Worm (Caenorhabditis elegans) whole organism, L4 larva: ENCODE measurements around the gene B0280.7.

Source experiments
- D1046.2 ChIP-seq: fragments of 200-800 bp; sonication (Bioruptor generic); IDR thresholded peaks from 2 replicates; pipeline ENCODE4 v1.3.6; 2022; ENCODE audit warnings: missing genetic modification characterization, missing compliant biosample characterization
- F26F4.8 ChIP-seq: fragments of 200-800 bp; sonication (Bioruptor generic); conservative IDR thresholded peaks from 2 replicates; pipeline ENCODE4 v1.3.6; 2022; ENCODE audit warnings: missing genetic modification characterization, missing compliant biosample characterization
- F37D6.2 ChIP-seq: sonication (generic microtip); optimal IDR thresholded peaks from 2 replicates; lab custom pipeline; 2016; ENCODE audit warnings: mild to moderate bottlenecking, missing genetic modification characterization, missing compliant biosample characterization
- F44E2.7 ChIP-seq: fragments of 200-800 bp; sonication (Bioruptor generic); IDR thresholded peaks from 2 replicates; pipeline ENCODE4 v2.1.2; 2022; ENCODE audit warnings: missing genetic modification characterization, missing compliant biosample characterization
- F49E8.2 ChIP-seq: sonication (generic microtip); optimal IDR thresholded peaks from 2 replicates; lab custom pipeline; 2016; ENCODE audit warnings: missing compliant biosample characterization, mild to moderate bottlenecking, missing genetic modification characterization, borderline replicate concordance
- R02D3.7 ChIP-seq: fragments of 150-350 bp; sonication (generic microtip); optimal IDR thresholded peaks from 3 replicates; lab custom pipeline; 2014; ENCODE audit warnings: missing biosample characterization, missing genetic modification characterization
- T26A8.4 ChIP-seq: fragments of 200-800 bp; sonication (Bioruptor generic); IDR thresholded peaks from 2 replicates; pipeline ENCODE4 v1.3.6; 2022; ENCODE audit warnings: missing genetic modification characterization, missing compliant biosample characterization
- Y5F2A.4 ChIP-seq: fragments of 200-800 bp; sonication (Bioruptor generic); optimal IDR thresholded peaks from 2 replicates; lab custom pipeline; 2018; ENCODE audit warnings: mild to moderate bottlenecking, missing genetic modification characterization, missing compliant biosample characterization
- Y75B8A.6 ChIP-seq: fragments of 200-800 bp; sonication (Bioruptor generic); IDR thresholded peaks from 2 replicates; pipeline ENCODE4 v1.3.6; 2022; ENCODE audit warnings: missing genetic modification reagents, missing genetic modification characterization, missing compliant biosample characterization
- ZK337.2 ChIP-seq: fragments of 200-800 bp; sonication (Bioruptor generic); IDR thresholded peaks from 2 replicates; pipeline ENCODE4 v1.3.6; 2022; ENCODE audit warnings: missing genetic modification reagents, missing genetic modification characterization, missing compliant biosample characterization
- aha-1 ChIP-seq: fragments of 150-350 bp; peaks from one replicate; lab custom pipeline; 2014; ENCODE audit warnings: missing biosample characterization, missing genetic modification characterization
- aly-2 ChIP-seq: sonication (generic microtip); optimal IDR thresholded peaks from 2 replicates; lab custom pipeline; 2018; ENCODE audit warnings: missing biosample characterization, missing genetic modification characterization
- attf-4 ChIP-seq: sonication (generic microtip); optimal IDR thresholded peaks from 3 replicates; lab custom pipeline; 2017; ENCODE audit warnings: missing biosample characterization, missing genetic modification characterization
- ceh-28 ChIP-seq: fragments of 150-350 bp; optimal IDR thresholded peaks from 2 replicates; lab custom pipeline; 2014; ENCODE audit warnings: missing biosample characterization, missing genetic modification reagents, missing genetic modification characterization
- ceh-44 ChIP-seq: fragments of 200-800 bp; sonication (Bioruptor generic); IDR thresholded peaks from 2 replicates; pipeline ENCODE4 v1.3.6; 2022; ENCODE audit warnings: missing genetic modification reagents, missing genetic modification characterization, missing compliant biosample characterization
- ces-1 ChIP-seq: fragments of 150-350 bp; sonication (generic microtip); optimal IDR thresholded peaks from 4 replicates; lab custom pipeline; 2014; ENCODE audit warnings: missing biosample characterization, missing genetic modification reagents, missing genetic modification characterization
- ctbp-1 ChIP-seq: fragments of 200-800 bp; sonication (Bioruptor generic); IDR thresholded peaks from 2 replicates; pipeline ENCODE4 v1.3.6; 2022; ENCODE audit warnings: missing genetic modification reagents, missing genetic modification characterization, missing compliant biosample characterization
- dmd-6 ChIP-seq: fragments of 200-800 bp; sonication (Bioruptor generic); IDR thresholded peaks from 2 replicates; pipeline ENCODE4 v1.3.6; 2022; ENCODE audit warnings: missing genetic modification reagents, missing genetic modification characterization, missing compliant biosample characterization
- dmd-8 ChIP-seq: fragments of 200-800 bp; sonication (Bioruptor generic); IDR thresholded peaks from 2 replicates; pipeline ENCODE4 v1.3.6; 2022; ENCODE audit warnings: missing genetic modification characterization, missing compliant biosample characterization
- egl-27 ChIP-seq: sonication (generic microtip); optimal IDR thresholded peaks from 3 replicates; lab custom pipeline; 2017; ENCODE audit warnings: missing biosample characterization, missing genetic modification reagents, missing genetic modification characterization
- hlh-11 ChIP-seq: fragments of 200-800 bp; sonication (Bioruptor generic); optimal IDR thresholded peaks from 2 replicates; lab custom pipeline; 2018; ENCODE audit warnings: mild to moderate bottlenecking, missing genetic modification characterization, missing compliant biosample characterization
- hmg-1.1 ChIP-seq: fragments of 200-800 bp; sonication (Bioruptor generic); IDR thresholded peaks from 2 replicates; pipeline ENCODE4 v1.3.6; 2022; ENCODE audit warnings: missing genetic modification reagents, missing genetic modification characterization, missing compliant biosample characterization
- jun-1 ChIP-seq: fragments of 150-350 bp; optimal IDR thresholded peaks from 2 replicates; lab custom pipeline; 2014; ENCODE audit warnings: missing biosample characterization, missing genetic modification reagents, missing genetic modification characterization
- lin-15B ChIP-seq: fragments of 150-350 bp; sonication (generic microtip); optimal IDR thresholded peaks from 3 replicates; lab custom pipeline; 2014; ENCODE audit warnings: missing biosample characterization, missing genetic modification characterization
- lin-29 ChIP-seq: fragments of 200-800 bp; sonication (Bioruptor generic); IDR thresholded peaks from 2 replicates; pipeline ENCODE4 v1.3.6; 2022; ENCODE audit warnings: missing genetic modification reagents, missing genetic modification characterization, missing compliant biosample characterization
- lin-39 ChIP-seq: fragments of 150-350 bp; optimal IDR thresholded peaks from 2 replicates; lab custom pipeline; 2014; ENCODE audit warnings: missing biosample characterization, missing genetic modification reagents, missing genetic modification characterization
- lsy-2 ChIP-seq, 2 experiments: fragments of 150-350 bp in 1 of 2; sonication (generic microtip) in 1 of 2; optimal IDR thresholded peaks; 2 replicates each; lab custom pipeline; 2014 to 2017; ENCODE audit warnings: missing biosample characterization in 2 of 2, missing genetic modification characterization in 2 of 2
- madf-5 ChIP-seq, 2 experiments: fragments of 200-800 bp; sonication (Bioruptor generic); IDR thresholded peaks; 2 replicates each; pipeline ENCODE4 v1.3.6; 2022; ENCODE audit warnings: missing compliant biosample characterization in 2 of 2, missing genetic modification characterization in 2 of 2
- mdl-1 ChIP-seq, 2 experiments: fragments of 150-350 bp in 1 of 2; sonication (generic microtip) in 1 of 2; optimal IDR thresholded peaks; 2 replicates each; lab custom pipeline; 2014 to 2017; ENCODE audit warnings: missing biosample characterization in 2 of 2, missing genetic modification characterization in 2 of 2
- mep-1 ChIP-seq: fragments of 150-350 bp; sonication (generic microtip); optimal IDR thresholded peaks from 3 replicates; lab custom pipeline; 2014; ENCODE audit warnings: missing biosample characterization, missing genetic modification characterization
- mes-2 ChIP-seq: sonication (generic microtip); optimal IDR thresholded peaks from 2 replicates; lab custom pipeline; 2016; ENCODE audit warnings: missing genotype, mild to moderate bottlenecking, missing genetic modification characterization, missing compliant biosample characterization; ENCODE audit not compliant: poor library complexity, severe bottlenecking
- nhr-102 ChIP-seq: sonication (generic microtip); optimal IDR thresholded peaks from 2 replicates; lab custom pipeline; 2016; ENCODE audit warnings: mild to moderate bottlenecking, missing genetic modification characterization, moderate library complexity, missing compliant biosample characterization
- nhr-237 ChIP-seq: sonication (generic microtip); optimal IDR thresholded peaks from 2 replicates; lab custom pipeline; 2017; ENCODE audit warnings: missing biosample characterization, missing genetic modification characterization
- nhr-25 ChIP-seq: sonication (generic microtip); optimal IDR thresholded peaks from 2 replicates; lab custom pipeline; 2017; ENCODE audit warnings: missing genetic modification characterization, mild to moderate bottlenecking, missing compliant biosample characterization, antibody characterized with exemption, moderate library complexity, borderline replicate concordance; ENCODE audit not compliant: insufficient read depth
- nhr-28 ChIP-seq: fragments of 150-350 bp; optimal IDR thresholded peaks from 2 replicates; lab custom pipeline; 2014; ENCODE audit warnings: missing biosample characterization, missing genetic modification characterization
- nhr-42 ChIP-seq: fragments of 200-800 bp; sonication (Bioruptor generic); IDR thresholded peaks from 2 replicates; pipeline ENCODE4 v1.3.6; 2022; ENCODE audit warnings: missing genetic modification characterization, missing compliant biosample characterization
- nhr-6 ChIP-seq: fragments of 150-350 bp; optimal IDR thresholded peaks from 2 replicates; lab custom pipeline; 2014; ENCODE audit warnings: missing biosample characterization, missing genetic modification characterization
- nhr-76 ChIP-seq: fragments of 150-350 bp; optimal IDR thresholded peaks from 2 replicates; lab custom pipeline; 2014; ENCODE audit warnings: missing biosample characterization, missing genetic modification characterization
- nhr-77 ChIP-seq: fragments of 150-350 bp; optimal IDR thresholded peaks from 2 replicates; lab custom pipeline; 2014; ENCODE audit warnings: missing biosample characterization, missing genetic modification characterization
- pha-4 ChIP-seq, 2 experiments: fragments of 150-350 bp in 1 of 2; fragments of 200-800 bp in 1 of 2; sonication (Bioruptor generic) in 1 of 2; IDR thresholded peaks in 1 of 2; optimal IDR thresholded peaks in 1 of 2; 2 replicates each; pipeline versions ENCODE4 v1.3.6 to Lab custom; 2014 to 2022; ENCODE audit warnings: missing genetic modification characterization in 2 of 2, missing genetic modification reagents in 2 of 2, missing biosample characterization in 1 of 2, missing compliant biosample characterization in 1 of 2
- php-3 ChIP-seq: fragments of 200-800 bp; sonication (Bioruptor generic); IDR thresholded peaks from 2 replicates; pipeline ENCODE4 v1.3.6; 2022; ENCODE audit warnings: missing genetic modification reagents, missing genetic modification characterization, missing compliant biosample characterization
- pqm-1 ChIP-seq: sonication (generic microtip); optimal IDR thresholded peaks from 2 replicates; lab custom pipeline; 2017; ENCODE audit warnings: missing biosample characterization, missing genetic modification characterization
- rbr-2 ChIP-seq: sonication (generic microtip); optimal IDR thresholded peaks from 2 replicates; lab custom pipeline; 2016; ENCODE audit warnings: missing genotype, missing genetic modification characterization, missing compliant biosample characterization
- saeg-2 ChIP-seq: fragments of 200-800 bp; sonication (Bioruptor generic); IDR thresholded peaks from 2 replicates; pipeline ENCODE4 v1.3.6; 2022; ENCODE audit warnings: missing genetic modification reagents, missing genetic modification characterization, missing compliant biosample characterization
- sdz-12 ChIP-seq: fragments of 200-800 bp; sonication (Bioruptor generic); optimal IDR thresholded peaks from 2 replicates; lab custom pipeline; 2018; ENCODE audit warnings: mild to moderate bottlenecking, missing genetic modification characterization, missing compliant biosample characterization
- set-16 ChIP-seq: fragments of 200-800 bp; sonication (Bioruptor generic); IDR thresholded peaks from 2 replicates; pipeline ENCODE4 v1.3.6; 2022; ENCODE audit warnings: missing genetic modification reagents, missing genetic modification characterization, missing compliant biosample characterization
- spr-1 ChIP-seq: sonication (generic microtip); optimal IDR thresholded peaks from 2 replicates; lab custom pipeline; 2016; ENCODE audit warnings: mild to moderate bottlenecking, missing genetic modification characterization, missing compliant biosample characterization
- tag-97 ChIP-seq: fragments of 200-800 bp; sonication (Bioruptor generic); IDR thresholded peaks from 2 replicates; pipeline ENCODE4 v1.3.6; 2022; ENCODE audit warnings: missing genetic modification characterization, missing compliant biosample characterization
- unc-39 ChIP-seq: sonication (generic microtip); optimal IDR thresholded peaks from 2 replicates; lab custom pipeline; 2017; ENCODE audit warnings: missing biosample characterization, missing genetic modification characterization
- zag-1 ChIP-seq: fragments of 150-350 bp; optimal IDR thresholded peaks from 2 replicates; lab custom pipeline; 2014; ENCODE audit warnings: missing biosample characterization, missing genetic modification characterization
- zip-11 ChIP-seq: fragments of 200-800 bp; sonication (Bioruptor generic); IDR thresholded peaks from 2 replicates; pipeline ENCODE4 v1.3.6; 2022; ENCODE audit warnings: missing genetic modification characterization, missing compliant biosample characterization
- ztf-11 ChIP-seq: fragments of 150-350 bp; optimal IDR thresholded peaks from 2 replicates; lab custom pipeline; 2014; ENCODE audit warnings: missing biosample characterization, missing genetic modification characterization

The B0280.7 gene

ce11 chrIII:7154526-7154925 lies 42.8 kb upstream of the B0280.7 start (continued):
- TF ChIP-seq mes-2 (no peak), hlh-11 (tag; lab: Kevin White, UChicago) (peak; percentile 48), rbr-2 (tag; lab: Kevin White, UChicago) (no peak), pha-4 (GFP tag; IDR thresholded peaks at IDR 0.05; lab: Robert Waterston, UW) (no peak), pha-4 (tag; optimal IDR thresholded peaks at IDR 0.05; lab: Kevin White, UChicago) (no peak), F26F4.8 (GFP tag; lab: Robert Waterston, UW) (no peak), egl-27 (no peak), mdl-1 (tag; optimal IDR thresholded peaks at IDR 0.05; lab: Kevin White, UChicago) (no peak), aha-1 (tag; lab: Kevin White, UChicago) (no peak), ces-1 (GFP tag; lab: Kevin White, UChicago) (no peak), ceh-44 (no peak), set-16 (no peak), aly-2 (tag; lab: Kevin White, UChicago) (no peak), dmd-8 (GFP tag; lab: Robert Waterston, UW) (no peak), sdz-12 (GFP tag; lab: Kevin White, UChicago) (no peak), lin-29 (GFP tag; lab: Robert Waterston, UW) (no peak), nhr-6 (tag; lab: Kevin White, UChicago) (no peak), nhr-237 (no peak), lin-39 (tag; lab: Kevin White, UChicago) (no peak), tag-97 (GFP tag; lab: Robert Waterston, UW) (no peak), nhr-102 (tag; lab: Kevin White, UChicago) (no peak), zip-11 (GFP tag; lab: Robert Waterston, UW) (no peak), F37D6.2 (tag; lab: Kevin White, UChicago) (no peak), T26A8.4 (GFP tag; lab: Robert Waterston, UW) (no peak), nhr-76 (tag; lab: Kevin White, UChicago) (no peak), attf-4 (no peak), mep-1 (tag; lab: Kevin White, UChicago) (peak; percentile 9), ZK337.2 (GFP tag; lab: Robert Waterston, UW) (no peak), dmd-6 (peak; percentile 38), php-3 (GFP tag; lab: Robert Waterston, UW) (peak; percentile 52; the same call in 1 of the 2 replicates), F44E2.7 (no peak), madf-5 (GFP tag; IDR thresholded peaks at IDR 0.05; lab: Robert Waterston, UW) (no peak), F49E8.2 (tag; lab: Kevin White, UChicago) (no peak), Y75B8A.6 (no peak), unc-39 (no peak), ztf-11 (tag; lab: Kevin White, UChicago) (no peak), R02D3.7 (tag; lab: Kevin White, UChicago) (no peak), nhr-77 (tag; lab: Kevin White, UChicago) (peak; percentile 25), Y5F2A.4 (no peak), nhr-25 (no peak), lsy-2 (tag; optimal IDR thresholded peaks at IDR 0.05; lab: Kevin White, UChicago) (peak in 1 of 2 experiments; percentile 15), ceh-28 (tag; lab: Kevin White, UChicago) (no peak), spr-1 (tag; lab: Kevin White, UChicago) (no peak), ctbp-1 (GFP tag; lab: Robert Waterston, UW) (no peak), pqm-1 (tag; lab: Kevin White, UChicago) (no peak), saeg-2 (GFP tag; lab: Robert Waterston, UW) (no peak), zag-1 (tag; lab: Kevin White, UChicago) (no peak), lin-15B (tag; lab: Kevin White, UChicago) (no peak), nhr-28 (tag; lab: Kevin White, UChicago) (peak; percentile 49), D1046.2 (GFP tag; lab: Robert Waterston, UW) (no peak), nhr-42 (GFP tag; lab: Robert Waterston, UW) (no peak), hmg-1.1 (GFP tag; lab: Robert Waterston, UW) (no peak), jun-1 (tag; lab: Kevin White, UChicago) (no peak)
